Worm (Caenorhabditis elegans) whole organism, young adult: ENCODE measurements around the gene fbxb-19.

Source experiments
- B0261.1 ChIP-seq: sonication (generic microtip); optimal IDR thresholded peaks from 2 replicates; lab custom pipeline; 2016; ENCODE audit warnings: mild to moderate bottlenecking, missing genetic modification characterization, moderate library complexity, missing compliant biosample characterization
- C17E4.6 ChIP-seq: fragments of 200-800 bp; sonication (Bioruptor generic); IDR thresholded peaks from 2 replicates; pipeline ENCODE4 v1.3.6; 2022; ENCODE audit warnings: missing genetic modification reagents, missing genetic modification characterization, missing compliant biosample characterization
- F23B12.7 ChIP-seq: sonication (generic microtip); optimal IDR thresholded peaks from 2 replicates; lab custom pipeline; 2017; ENCODE audit warnings: missing genetic modification characterization, mild to moderate bottlenecking, missing compliant biosample characterization, antibody characterized with exemption, moderate library complexity; ENCODE audit not compliant: insufficient read depth
- F33H1.4 ChIP-seq: fragments of 200-800 bp; sonication (Bioruptor generic); IDR thresholded peaks from 2 replicates; pipeline ENCODE4 v1.3.6; 2022; ENCODE audit warnings: missing genetic modification reagents, missing genetic modification characterization, missing compliant biosample characterization
- F39B2.1 ChIP-seq: fragments of 200-800 bp; sonication (Bioruptor generic); IDR thresholded peaks from 2 replicates; pipeline ENCODE4 v1.3.6; 2022; ENCODE audit warnings: missing genetic modification reagents, missing genetic modification characterization, missing compliant biosample characterization
- F52B5.7 ChIP-seq: sonication (generic microtip); optimal IDR thresholded peaks from 2 replicates; lab custom pipeline; 2016; ENCODE audit warnings: mild to moderate bottlenecking, missing genetic modification characterization, missing compliant biosample characterization
- Y53G8AR.9 ChIP-seq: fragments of 200-800 bp; sonication (Bioruptor generic); conservative IDR thresholded peaks from 2 replicates; pipeline ENCODE4 v1.3.6; 2022; ENCODE audit warnings: missing genetic modification reagents, missing genetic modification characterization, missing compliant biosample characterization
- Y79H2A.3 ChIP-seq: fragments of 200-800 bp; sonication (Bioruptor generic); conservative IDR thresholded peaks from 2 replicates; pipeline ENCODE4 v1.3.6; 2022; ENCODE audit warnings: missing genetic modification reagents, missing genetic modification characterization, missing compliant biosample characterization
- aptf-3 ChIP-seq: fragments of 200-800 bp; sonication (Bioruptor generic); IDR thresholded peaks from 2 replicates; pipeline ENCODE4 v1.3.6; 2022; ENCODE audit warnings: missing genetic modification characterization, missing compliant biosample characterization
- atf-7 ChIP-seq: sonication (generic microtip); optimal IDR thresholded peaks from 2 replicates; lab custom pipeline; 2017; ENCODE audit warnings: mild to moderate bottlenecking, missing genetic modification characterization, missing compliant biosample characterization
- attf-6 ChIP-seq: fragments of 200-800 bp; sonication (Bioruptor generic); IDR thresholded peaks from 2 replicates; pipeline ENCODE4 v1.3.6; 2022; ENCODE audit warnings: missing genetic modification reagents, missing genetic modification characterization, missing compliant biosample characterization
- bed-2 ChIP-seq: fragments of 200-800 bp; sonication (Bioruptor generic); IDR thresholded peaks from 2 replicates; pipeline ENCODE4 v1.3.6; 2022; ENCODE audit warnings: missing genetic modification reagents, missing genetic modification characterization, missing compliant biosample characterization
- cebp-1 ChIP-seq, 2 experiments: fragments of 200-800 bp in 1 of 2; sonication (Bioruptor generic) in 1 of 2; sonication (generic microtip) in 1 of 2; IDR thresholded peaks in 1 of 2; optimal IDR thresholded peaks in 1 of 2; 2 replicates each; pipeline versions ENCODE4 v1.3.6 to Lab custom; 2017 to 2022; ENCODE audit warnings: missing compliant biosample characterization in 2 of 2, missing genetic modification characterization in 2 of 2, mild to moderate bottlenecking in 1 of 2, missing genetic modification reagents in 1 of 2, moderate library complexity in 1 of 2
- ceh-100 ChIP-seq: fragments of 200-800 bp; sonication (Bioruptor generic); IDR thresholded peaks from 2 replicates; pipeline ENCODE4 v1.3.6; 2022; ENCODE audit warnings: missing genetic modification reagents, missing genetic modification characterization, missing compliant biosample characterization
- ceh-58 ChIP-seq: fragments of 200-800 bp; sonication (Bioruptor generic); IDR thresholded peaks from 2 replicates; pipeline ENCODE4 v1.3.6; 2022; ENCODE audit warnings: missing genetic modification characterization, missing compliant biosample characterization
- ceh-91 ChIP-seq: fragments of 200-800 bp; sonication (Bioruptor generic); IDR thresholded peaks from 2 replicates; pipeline ENCODE4 v1.3.6; 2022; ENCODE audit warnings: missing genetic modification reagents, missing genetic modification characterization, missing compliant biosample characterization
- dox-1 ChIP-seq: fragments of 200-800 bp; sonication (Bioruptor generic); IDR thresholded peaks from 2 replicates; pipeline ENCODE4 v1.3.6; 2022; ENCODE audit warnings: missing genetic modification reagents, missing genetic modification characterization, missing compliant biosample characterization
- egrh-3 ChIP-seq: fragments of 200-800 bp; sonication (Bioruptor generic); IDR thresholded peaks from 2 replicates; pipeline ENCODE4 v1.3.6; 2022; ENCODE audit warnings: missing genetic modification reagents, missing genetic modification characterization, missing compliant biosample characterization
- ekl-4 ChIP-seq: fragments of 200-800 bp; sonication (Bioruptor generic); IDR thresholded peaks from 2 replicates; pipeline ENCODE4 v1.3.6; 2022; ENCODE audit warnings: missing genetic modification reagents, missing genetic modification characterization, missing compliant biosample characterization
- fkh-3 ChIP-seq: sonication (generic microtip); optimal IDR thresholded peaks from 2 replicates; lab custom pipeline; 2016; ENCODE audit warnings: mild to moderate bottlenecking, missing genetic modification characterization, missing compliant biosample characterization
- gei-17 ChIP-seq: fragments of 200-800 bp; sonication (Bioruptor generic); optimal IDR thresholded peaks from 2 replicates; lab custom pipeline; 2018; ENCODE audit warnings: mild to moderate bottlenecking, missing genetic modification characterization, missing compliant biosample characterization
- him-1 ChIP-seq: sonication (generic microtip); optimal IDR thresholded peaks from 2 replicates; lab custom pipeline; 2016; ENCODE audit warnings: missing genotype, missing genetic modification reagents, missing genetic modification characterization, missing compliant biosample characterization
- hlh-12 ChIP-seq: sonication (generic microtip); optimal IDR thresholded peaks from 2 replicates; lab custom pipeline; 2016; ENCODE audit warnings: missing genetic modification characterization, missing compliant biosample characterization
- lin-35 ChIP-seq, 3 experiments: fragments of 150-350 bp in 2 of 3; sonication (generic microtip) in 1 of 3; optimal IDR thresholded peaks; 2 replicates each; lab custom pipeline; 2014 to 2018; ENCODE audit warnings: missing biosample characterization in 3 of 3, missing genetic modification characterization in 3 of 3, missing genetic modification reagents in 3 of 3
- madf-3 ChIP-seq: fragments of 200-800 bp; sonication (Bioruptor generic); IDR thresholded peaks from 2 replicates; pipeline ENCODE4 v1.3.6; 2022; ENCODE audit warnings: missing genetic modification reagents, missing genetic modification characterization, missing compliant biosample characterization
- madf-6 ChIP-seq: fragments of 200-800 bp; sonication (Bioruptor generic); IDR thresholded peaks from 2 replicates; pipeline ENCODE4 v1.3.6; 2022; ENCODE audit warnings: missing genetic modification reagents, missing genetic modification characterization, missing compliant biosample characterization
- mcd-1 ChIP-seq: fragments of 200-800 bp; sonication (Bioruptor generic); IDR thresholded peaks from 2 replicates; pipeline ENCODE4 v1.3.6; 2022; ENCODE audit warnings: missing genetic modification reagents, missing genetic modification characterization, missing compliant biosample characterization
- nhr-80 ChIP-seq: sonication (generic microtip); optimal IDR thresholded peaks from 2 replicates; lab custom pipeline; 2016; ENCODE audit warnings: missing genetic modification characterization, missing compliant biosample characterization
- tbp1 ChIP-seq: fragments of 200-800 bp; sonication (Bioruptor generic); optimal IDR thresholded peaks from 2 replicates; lab custom pipeline; 2018; ENCODE audit warnings: mild to moderate bottlenecking, missing genetic modification characterization, missing compliant biosample characterization
- xnd-1 ChIP-seq: sonication (generic microtip); optimal IDR thresholded peaks from 2 replicates; lab custom pipeline; 2016; ENCODE audit warnings: missing genotype, missing genetic modification reagents, missing genetic modification characterization, missing compliant biosample characterization
- zfh-2 ChIP-seq: fragments of 200-800 bp; sonication (Bioruptor generic); conservative IDR thresholded peaks from 2 replicates; pipeline ENCODE4 v1.3.6; 2022; ENCODE audit warnings: missing genetic modification reagents, missing genetic modification characterization, missing compliant biosample characterization
- ztf-26 ChIP-seq: sonication (generic microtip); optimal IDR thresholded peaks from 2 replicates; lab custom pipeline; 2017; ENCODE audit warnings: missing genetic modification characterization, missing compliant biosample characterization

Gene fbxb-19

DNA sequence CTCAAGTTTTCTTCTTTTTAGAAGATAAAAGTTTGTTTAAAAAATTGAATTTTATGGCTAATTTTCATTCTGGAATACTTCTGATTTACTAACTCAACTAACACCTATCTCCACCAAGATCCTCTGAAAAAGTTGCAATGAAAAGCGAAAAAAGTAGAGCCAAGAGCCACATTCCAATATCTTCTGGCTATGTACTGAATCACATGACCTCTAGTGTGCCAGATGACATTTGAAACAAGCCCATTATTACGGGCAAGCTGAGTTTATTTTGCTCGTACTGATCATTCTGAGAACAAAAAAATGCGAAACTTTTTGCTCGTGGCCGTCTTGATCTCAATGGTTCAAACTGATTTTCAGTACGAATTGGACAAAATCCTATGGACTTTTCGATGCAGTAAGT lies 9.9 kb downstream of the fbxb-19 start, which contains the start of gene irld-36:
Gene irld-36, plus strand, starts transcription at position 301 of the 400 bp plus-strand sequence.
- TF ChIP-seq F52B5.7 (tag; lab: Kevin White, UChicago) = no peak
- TF ChIP-seq F23B12.7 (tag; lab: Kevin White, UChicago) = no peak
- no peak for TF ChIP-seq aptf-3 (GFP tag; lab: Robert Waterston, UW)
- TF ChIP-seq egrh-3 (GFP tag; lab: Robert Waterston, UW) = no peak
- no peak for TF ChIP-seq ceh-58 (GFP tag; lab: Robert Waterston, UW)
- TF ChIP-seq, all 124 proteins: peak for 0

DNA sequence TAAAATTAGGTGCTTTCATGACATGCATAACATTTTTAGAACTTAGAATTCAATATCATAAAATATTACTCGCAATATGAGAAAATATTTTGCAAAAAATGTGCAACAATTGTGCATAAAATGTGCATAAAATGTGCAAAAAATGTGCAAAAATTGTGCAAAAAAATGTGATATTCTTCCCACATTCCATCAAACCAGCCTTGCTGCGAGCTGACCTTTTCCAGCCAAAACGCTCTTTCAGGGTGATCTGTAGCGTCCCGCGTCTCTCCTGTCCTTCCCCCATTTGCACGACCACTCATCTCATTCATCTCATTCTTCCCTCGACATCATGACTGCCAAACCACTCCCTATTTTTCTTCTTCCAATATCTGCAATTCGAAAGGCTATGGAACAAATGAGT lies 12.9 kb downstream of the fbxb-19 start, which contains the start of gene fbxb-17:
Gene fbxb-17, plus strand, starts transcription at position 301 of the 400 bp plus-strand sequence.
- TF ChIP-seq Y79H2A.3 (GFP tag; lab: Robert Waterston, UW) = no peak
- TF ChIP-seq C17E4.6 (GFP tag; lab: Robert Waterston, UW) = no peak
- TF ChIP-seq lin-35 (GFP tag; optimal IDR thresholded peaks at IDR 0.05; lab: Kevin White, UChicago) = no peak
- no peak for TF ChIP-seq madf-6 (GFP tag; lab: Robert Waterston, UW)
- no peak for TF ChIP-seq hlh-12 (tag; lab: Kevin White, UChicago)
- TF ChIP-seq dox-1 (GFP tag; lab: Robert Waterston, UW) = no peak
- no peak for TF ChIP-seq madf-3 (GFP tag; lab: Robert Waterston, UW)
- TF ChIP-seq tbp1 = no peak
- TF ChIP-seq ekl-4 (GFP tag; lab: Robert Waterston, UW) = no peak
- no peak for TF ChIP-seq bed-2 (GFP tag; lab: Robert Waterston, UW)
- no peak for TF ChIP-seq atf-7
- TF ChIP-seq him-1 (tag; lab: Kevin White, UChicago) = no peak
- TF ChIP-seq fkh-3 (tag; lab: Kevin White, UChicago) = no peak
- TF ChIP-seq ztf-26 (tag; lab: Kevin White, UChicago) = no peak
- TF ChIP-seq xnd-1 (tag; lab: Kevin White, UChicago) = no peak
- no peak for TF ChIP-seq B0261.1 (tag; lab: Kevin White, UChicago)
- TF ChIP-seq attf-6 (GFP tag; lab: Robert Waterston, UW) = no peak
- no peak for TF ChIP-seq zfh-2 (GFP tag; lab: Robert Waterston, UW)
- TF ChIP-seq Y53G8AR.9 (GFP tag; lab: Robert Waterston, UW) = no peak
- no peak for TF ChIP-seq F39B2.1 (GFP tag; lab: Robert Waterston, UW)

DNA sequence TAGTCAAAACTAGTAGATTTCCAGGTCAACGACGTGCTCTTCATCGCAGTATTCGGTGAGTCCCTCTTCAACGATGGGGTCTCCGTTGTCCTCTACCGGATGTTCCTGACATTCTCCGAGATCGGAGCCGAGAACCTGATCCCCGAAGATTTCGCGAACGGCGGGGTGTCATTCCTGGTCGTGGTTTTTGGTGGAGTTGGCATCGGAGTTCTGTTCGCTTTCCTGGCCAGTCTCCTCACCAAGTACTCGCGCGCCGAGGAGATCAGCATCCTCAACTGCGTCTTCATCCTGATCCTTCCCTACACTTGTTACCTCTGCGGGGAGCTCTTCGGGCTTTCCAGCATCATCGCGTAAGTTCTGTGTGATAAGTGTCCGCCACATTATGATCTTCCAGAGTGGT lies 16.3 kb downstream of the fbxb-19 start:
- TF ChIP-seq ceh-100 (GFP tag; lab: Robert Waterston, UW) (no peak), ceh-91 (GFP tag; lab: Robert Waterston, UW) (no peak), cebp-1 (GFP tag; IDR thresholded peaks at IDR 0.05; lab: Robert Waterston, UW) (no peak), cebp-1 (tag; optimal IDR thresholded peaks at IDR 0.05; lab: Kevin White, UChicago) (no peak), zfh-2 (GFP tag; lab: Robert Waterston, UW) (peak; percentile 29; the same call in 1 of the 2 replicates), mcd-1 (GFP tag; lab: Robert Waterston, UW) (no peak)

DNA sequence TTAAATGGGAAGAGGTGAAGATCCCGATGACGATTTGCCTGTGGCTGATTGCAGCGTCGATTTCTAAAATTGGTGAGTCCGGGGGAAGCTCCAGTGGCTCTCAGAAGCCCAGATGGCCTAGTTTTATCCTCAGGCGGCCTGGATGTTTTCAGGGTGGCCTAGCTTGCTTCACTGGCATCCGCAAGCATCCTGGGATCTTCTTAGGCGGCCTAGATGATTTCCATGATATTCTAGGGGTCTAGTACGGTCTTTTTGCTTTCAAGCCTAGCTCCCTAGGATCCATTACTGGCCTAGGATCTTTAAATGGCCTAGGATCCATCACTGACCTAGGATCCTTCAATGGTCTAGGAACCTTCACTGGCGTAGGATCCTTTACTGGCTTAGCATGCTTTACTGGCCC lies 18.0 kb downstream of the fbxb-19 start:
- TF ChIP-seq aptf-3 (GFP tag; lab: Robert Waterston, UW) = no peak
- TF ChIP-seq zfh-2 (GFP tag; lab: Robert Waterston, UW) = 0 out of 2 replicates have a peak, but pooled peaks have one; percentile 33
- TF ChIP-seq, all 124 proteins: peak for 1

DNA sequence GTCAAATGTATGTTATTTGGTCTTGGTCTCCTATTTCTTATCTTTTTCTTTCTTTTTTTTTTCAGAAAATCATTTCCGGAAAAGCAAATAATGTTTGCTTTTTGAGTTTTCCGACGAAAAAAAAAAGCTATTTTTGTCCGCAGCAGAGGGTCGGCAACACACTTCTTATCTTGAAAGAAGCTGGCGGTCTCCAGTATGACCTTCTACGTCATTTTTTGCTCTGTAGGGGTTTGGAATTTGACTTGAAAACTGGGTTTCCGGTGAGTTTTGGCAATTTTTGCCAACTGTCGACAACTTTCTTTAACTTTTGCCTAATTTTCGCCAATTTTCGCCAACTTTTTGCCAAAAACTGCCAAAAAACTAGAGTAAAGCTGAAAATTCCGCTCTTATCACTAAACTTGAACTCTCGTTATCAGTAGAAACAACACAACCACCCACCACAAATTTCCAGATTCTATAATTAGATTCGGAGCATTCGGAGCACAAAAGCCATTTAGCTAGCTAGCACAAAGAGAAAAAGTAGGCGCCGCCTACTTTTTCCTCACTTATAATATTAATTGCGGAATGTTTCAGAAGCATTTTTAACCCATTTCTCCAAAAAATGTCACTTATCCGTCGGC lies 18.6 kb downstream of the fbxb-19 start, which contains the start of gene nhx-6:
Gene nhx-6, plus strand, starts transcription at position 570 of the 620 bp plus-strand sequence.
- TF ChIP-seq xnd-1 (tag; lab: Kevin White, UChicago) (no peak), gei-17 (no peak), dox-1 (GFP tag; lab: Robert Waterston, UW) (0 out of 2 replicates have a peak, but pooled peaks have one; percentile 17), nhr-80 (tag; lab: Kevin White, UChicago) (peak; percentile 47), F33H1.4 (no peak)
